Fruit fly (Drosophila melanogaster): ENCODE results near the gene Ostgamma.

DNA sequence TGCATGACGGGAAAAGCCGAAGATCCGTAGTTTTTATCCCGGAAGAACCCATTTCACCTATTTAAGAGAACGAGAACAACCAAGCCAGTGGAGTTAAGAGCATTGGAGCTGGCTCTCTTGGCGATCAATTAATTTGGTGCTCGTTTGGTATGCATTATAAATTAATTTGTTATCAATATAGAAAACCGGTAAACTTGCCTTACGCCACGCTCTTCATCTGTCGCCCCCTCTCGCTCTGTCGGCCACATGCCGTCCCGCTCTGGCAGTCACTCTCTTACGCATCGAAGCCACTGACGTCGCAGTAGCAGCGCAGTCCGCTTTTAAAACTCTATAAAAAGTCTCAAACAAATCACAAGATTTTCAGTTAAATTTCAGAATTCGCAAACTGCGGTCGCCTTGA is 38.3 kb upstream of the Ostgamma start, which contains the start of gene CG7778:
- TF ChIP-seq cyc (GFP tag; optimal IDR thresholded peaks at IDR 0.05) (no peak), salr (GFP tag; optimal IDR thresholded peaks at IDR 0.05) (no peak), CG11902 (GFP tag; optimal IDR thresholded peaks at IDR 0.05) (no peak), CG16779 (tag; optimal IDR thresholded peaks at IDR 0.05) (no peak), CG6808 (GFP tag; optimal IDR thresholded peaks at IDR 0.05) (no peak), Ets21C (GFP tag; optimal IDR thresholded peaks at IDR 0.05) (no peak)

Data from whole organism, prepupa.